Fruit fly (Drosophila melanogaster): Measurements from ENCODE around the gene repo.

DNA sequence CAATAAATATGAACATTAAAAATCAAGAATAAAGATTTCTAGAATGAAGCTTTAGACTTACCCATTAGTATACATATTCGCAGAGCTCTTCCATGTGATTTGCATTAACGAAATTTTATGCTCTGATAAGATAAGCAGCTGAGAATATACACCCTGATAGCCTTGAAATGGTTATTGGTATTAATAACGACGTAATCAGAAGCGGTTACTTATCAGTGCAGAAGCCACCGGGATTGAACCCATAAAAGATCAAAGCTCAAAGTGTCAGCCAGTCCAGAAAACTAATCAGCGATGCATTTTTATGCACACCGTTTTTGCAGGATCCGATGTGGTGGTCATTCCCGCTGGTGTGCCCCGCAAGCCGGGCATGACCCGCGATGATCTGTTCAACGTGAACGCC, 8.6 kb upstream of the repo start:
- TF ChIP-seq bab2 (GFP tag; optimal IDR thresholded peaks at IDR 0.05) (no peak), CkIIα-i1 (GFP tag; IDR thresholded peaks at IDR 0.05) (no peak), CG9817 (tag; optimal IDR thresholded peaks at IDR 0.05) (no peak), CG3995 (GFP tag; optimal IDR thresholded peaks at IDR 0.05) (no peak)
